Worm (Caenorhabditis elegans): ENCODE data around the gene ZK1127.13.

The ZK1127.13 gene

DNA sequence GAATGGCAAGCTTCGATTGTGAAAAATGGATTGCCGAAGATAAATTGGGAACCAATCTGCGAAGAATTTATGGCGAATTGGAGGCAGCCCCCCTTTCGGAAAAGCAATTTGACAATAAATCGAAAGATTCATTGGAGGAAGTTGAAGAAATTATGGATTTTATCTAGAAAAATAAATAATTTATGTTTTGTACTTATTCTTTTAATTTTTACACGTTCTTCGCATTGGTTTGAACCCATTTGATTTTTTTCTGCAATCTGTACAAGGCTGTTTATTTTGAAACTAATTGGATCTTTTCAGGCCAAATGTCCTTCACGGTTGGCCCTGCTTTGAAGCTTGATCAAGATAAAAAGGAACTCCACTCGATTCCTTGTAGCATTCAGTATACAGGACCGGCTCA, at the start of gene ZK1127.13:
TSS of gene ZK1127.13 (plus strand) at position 301 of the 400 bp plus-strand sequence.
- TF ChIP-seq tbx-2 (tag; optimal IDR thresholded peaks at IDR 0.05) (no peak), ceh-16 (tag; optimal IDR thresholded peaks at IDR 0.05) (no peak), unc-62 (GFP tag; optimal IDR thresholded peaks at IDR 0.05) (no peak), skn-1 (tag; optimal IDR thresholded peaks at IDR 0.05) (no peak), ztf-11 (tag; optimal IDR thresholded peaks at IDR 0.05) (no peak), hmg-11 (tag; optimal IDR thresholded peaks at IDR 0.05) (no peak), ztf-4 (tag; optimal IDR thresholded peaks at IDR 0.05) (no peak), R02D3.7 (tag; optimal IDR thresholded peaks at IDR 0.05) (no peak), fkh-2 (tag; optimal IDR thresholded peaks at IDR 0.05) (no peak), nhr-25 (tag; optimal IDR thresholded peaks at IDR 0.05) (no peak), unc-39 (tag; optimal IDR thresholded peaks at IDR 0.05) (no peak), nhr-43 (tag; optimal IDR thresholded peaks at IDR 0.05; ENCODE audit: poor library complexity, severe bottlenecking) (no peak), lin-15B (tag; optimal IDR thresholded peaks at IDR 0.05) (no peak), ceh-9 (tag; optimal IDR thresholded peaks at IDR 0.05) (no peak), lsy-12 (tag; optimal IDR thresholded peaks at IDR 0.05) (no peak), nhr-237 (tag; optimal IDR thresholded peaks at IDR 0.05) (no peak), eor-1 (tag; optimal IDR thresholded peaks at IDR 0.05) (no peak), mdl-1 (tag; optimal IDR thresholded peaks at IDR 0.05) (no peak), nfya-1 (tag; optimal IDR thresholded peaks at IDR 0.05; ENCODE audit: insufficient read depth) (no peak)

ce11 chrII:7012592-7012991, 40.5 kb upstream of the ZK1127.13 start, which contains the start of gene sqv-7:
TSS of gene sqv-7 (minus strand) at chrII:7012692.
- TF ChIP-seq nfya-1 (tag; optimal IDR thresholded peaks at IDR 0.05; ENCODE audit: insufficient read depth) (no peak), ama-1 (optimal IDR thresholded peaks at IDR 0.05) (no peak), pqm-1 (tag; optimal IDR thresholded peaks at IDR 0.05) (no peak), elt-3 (tag; optimal IDR thresholded peaks at IDR 0.05) (no peak), mml-1 (tag; optimal IDR thresholded peaks at IDR 0.05) (no peak), lin-39 (tag; optimal IDR thresholded peaks at IDR 0.05) (no peak), nhr-12 (tag; optimal IDR thresholded peaks at IDR 0.05) (no peak), zag-1 (tag; optimal IDR thresholded peaks at IDR 0.05) (no peak), fkh-2 (tag; optimal IDR thresholded peaks at IDR 0.05) (no peak), lin-15B (tag; optimal IDR thresholded peaks at IDR 0.05) (no peak), aly-2 (tag; optimal IDR thresholded peaks at IDR 0.05) (no peak), skn-1 (tag; optimal IDR thresholded peaks at IDR 0.05) (no peak), pha-4 (tag; optimal IDR thresholded peaks at IDR 0.05) (no peak), ztf-4 (tag; optimal IDR thresholded peaks at IDR 0.05) (no peak), unc-39 (tag; optimal IDR thresholded peaks at IDR 0.05) (no peak), snpc-4 (tag; optimal IDR thresholded peaks at IDR 0.05) (no peak), nhr-67 (tag; optimal IDR thresholded peaks at IDR 0.05) (no peak), R02D3.7 (tag; optimal IDR thresholded peaks at IDR 0.05) (no peak), nhr-77 (tag; optimal IDR thresholded peaks at IDR 0.05) (no peak)

ce11 chrII:7022370-7023001, 30.6 kb upstream of the ZK1127.13 start, which contains the start of the genes lst-6 and lst-5:
TSS of gene lst-6 (minus strand) at chrII:7022509.
TSS of gene lst-5 (plus strand) at chrII:7022913.
- TF ChIP-seq lin-15B (tag; optimal IDR thresholded peaks at IDR 0.05) (peak; percentile 72), mdl-1 (tag; optimal IDR thresholded peaks at IDR 0.05) (no peak), eor-1 (tag; optimal IDR thresholded peaks at IDR 0.05) (no peak), unc-62 (GFP tag; optimal IDR thresholded peaks at IDR 0.05) (no peak), nhr-23 (tag; optimal IDR thresholded peaks at IDR 0.05) (no peak), unc-39 (tag; optimal IDR thresholded peaks at IDR 0.05) (no peak), pha-4 (tag; optimal IDR thresholded peaks at IDR 0.05) (peak; percentile 76), fkh-10 (GFP tag; optimal IDR thresholded peaks at IDR 0.05) (peak; percentile 57), R02D3.7 (tag; optimal IDR thresholded peaks at IDR 0.05) (no peak), nfya-1 (tag; optimal IDR thresholded peaks at IDR 0.05; ENCODE audit: insufficient read depth) (peak; percentile 67), nhr-28 (tag; optimal IDR thresholded peaks at IDR 0.05) (no peak), mml-1 (tag; optimal IDR thresholded peaks at IDR 0.05) (no peak), zag-1 (tag; optimal IDR thresholded peaks at IDR 0.05) (no peak), skn-1 (tag; optimal IDR thresholded peaks at IDR 0.05) (no peak), ztf-4 (tag; optimal IDR thresholded peaks at IDR 0.05) (no peak), sea-2 (GFP tag; optimal IDR thresholded peaks at IDR 0.05) (no peak), nhr-11 (tag; optimal IDR thresholded peaks at IDR 0.05) (no peak), ZK546.5 (tag; optimal IDR thresholded peaks at IDR 0.05) (no peak), tbx-2 (tag; optimal IDR thresholded peaks at IDR 0.05) (no peak), nhr-12 (tag; optimal IDR thresholded peaks at IDR 0.05) (no peak), ceh-28 (tag; optimal IDR thresholded peaks at IDR 0.05) (peak; percentile 34), egl-5 (tag; optimal IDR thresholded peaks at IDR 0.05) (no peak), nhr-237 (tag; optimal IDR thresholded peaks at IDR 0.05) (no peak), nhr-67 (tag; optimal IDR thresholded peaks at IDR 0.05) (no peak), fkh-2 (tag; optimal IDR thresholded peaks at IDR 0.05) (no peak), jun-1 (tag; optimal IDR thresholded peaks at IDR 0.05) (peak; percentile 47), daf-12 (tag; optimal IDR thresholded peaks at IDR 0.05) (no peak), hmg-11 (tag; optimal IDR thresholded peaks at IDR 0.05) (peak; percentile 79), nhr-76 (tag; optimal IDR thresholded peaks at IDR 0.05) (no peak), fos-1 (tag; optimal IDR thresholded peaks at IDR 0.05) (no peak), lin-39 (tag; optimal IDR thresholded peaks at IDR 0.05) (no peak), egl-27 (tag; optimal IDR thresholded peaks at IDR 0.05) (no peak), pqm-1 (tag; optimal IDR thresholded peaks at IDR 0.05) (peak; percentile 30), ceh-16 (tag; optimal IDR thresholded peaks at IDR 0.05) (no peak), elt-2 (tag; optimal IDR thresholded peaks at IDR 0.05) (peak; percentile 94), ztf-11 (tag; optimal IDR thresholded peaks at IDR 0.05) (no peak), lsy-12 (tag; optimal IDR thresholded peaks at IDR 0.05) (no peak), elt-1 (tag; optimal IDR thresholded peaks at IDR 0.05) (no peak)

Data from whole organism, L3 larva.